Fruit fly (Drosophila melanogaster) whole organism, prepupa: ENCODE data around the gene ry.

ENCODE experiments used
- CG6808 ChIP-seq: fragments of 200-800 bp; sonication (Bioruptor generic); optimal IDR thresholded peaks from 3 replicates; lab custom pipeline; 2017; ENCODE audit warnings: missing biosample characterization, missing genetic modification characterization, mild to moderate bottlenecking, moderate library complexity, missing genetic modification reagents
- CG8319 ChIP-seq: fragments of 200-800 bp; sonication (Bioruptor generic); optimal IDR thresholded peaks from 3 replicates; lab custom pipeline; 2016; ENCODE audit warnings: missing biosample characterization, missing genetic modification characterization
- CG8632 ChIP-seq: fragments of 200-800 bp; sonication (Bioruptor generic); optimal IDR thresholded peaks from 3 replicates; lab custom pipeline; 2016; ENCODE audit warnings: missing biosample characterization, missing genetic modification characterization
- Sox14 ChIP-seq: fragments of 200-800 bp; sonication (Bioruptor generic); optimal IDR thresholded peaks from 3 replicates; lab custom pipeline; 2016; ENCODE audit warnings: missing biosample characterization, missing genetic modification characterization
- svp ChIP-seq: fragments of 200-800 bp; sonication (Bioruptor generic); peaks from one replicate; lab custom pipeline; 2016; ENCODE audit warnings: missing biosample characterization, missing genetic modification characterization

- TF ChIP-seq CG8319, result no peak
- no peak for TF ChIP-seq CG8632 (GFP tag; lab: Kevin White, UChicago)
- no peak for TF ChIP-seq Sox14 (GFP tag; lab: Kevin White, UChicago)
- no peak for TF ChIP-seq CG6808
- no peak for TF ChIP-seq svp
Measured at dm6 chr3R:13042258-13043032, 10.1 kb downstream of the ry start, which contains the start of gene snk.
